Worm (Caenorhabditis elegans) whole organism, L3 larva: ENCODE measurements around the gene T07G12.4.

Experiments used
- nhr-76 ChIP-seq: fragments of 150-350 bp; sonication (generic microtip); optimal IDR thresholded peaks from 5 replicates; lab custom pipeline; 2014; ENCODE audit warnings: missing biosample characterization, missing genetic modification characterization
- pha-4 ChIP-seq: fragments of 150-350 bp; optimal IDR thresholded peaks from 2 replicates; lab custom pipeline; 2014; ENCODE audit warnings: missing biosample characterization, missing genetic modification reagents, missing genetic modification characterization
- unc-62 ChIP-seq: fragments of 150-350 bp; sonication (generic microtip); optimal IDR thresholded peaks from 4 replicates; lab custom pipeline; 2014; ENCODE audit warnings: missing biosample characterization, missing genetic modification reagents, missing genetic modification characterization

DNA sequence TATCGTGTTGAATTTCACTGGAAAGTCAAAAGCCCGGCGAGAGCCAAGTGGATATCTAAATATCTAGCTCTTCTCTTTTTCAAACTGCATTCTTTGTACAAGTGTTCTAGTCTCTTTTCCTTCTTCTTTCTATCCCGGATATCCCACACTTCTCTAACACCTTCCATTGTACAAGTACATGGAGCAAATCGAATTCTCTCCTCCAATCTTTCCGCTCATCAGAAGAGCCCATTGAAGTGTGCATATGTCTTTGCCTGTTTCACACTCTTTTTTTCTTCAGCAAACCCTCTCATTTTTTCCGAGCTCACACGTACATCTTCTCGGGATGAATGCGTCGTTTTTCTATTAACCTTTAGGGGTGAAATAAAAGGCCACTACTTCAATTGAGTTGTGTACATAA is 35.0 kb upstream of the T07G12.4 start:
- TF ChIP-seq unc-62, result no peak
- TF ChIP-seq pha-4 (tag; lab: Kevin White, UChicago), result no peak
- TF ChIP-seq nhr-76 (tag; lab: Kevin White, UChicago), result no peak
